Worm (Caenorhabditis elegans): ENCODE results near the gene plst-1.

- TF ChIP-seq ets-7 (tag; optimal IDR thresholded peaks at IDR 0.05) (no peak), scrt-1 (GFP tag; IDR thresholded peaks at IDR 0.05) (no peak), aly-1 (tag; optimal IDR thresholded peaks at IDR 0.05) (no peak)
These were observed 23.3 kb upstream of the plst-1 start for ce11 chrIV:1266138-1266537.

All from whole organism, early embryonic.